Worm (Caenorhabditis elegans) whole organism, L1 larva: ENCODE data around the gene C06E2.5.

ENCODE experiments used
- C04F5.9 ChIP-seq: sonication (generic microtip); optimal IDR thresholded peaks from 2 replicates; lab custom pipeline; 2016; ENCODE audit warnings: missing genetic modification characterization, missing compliant biosample characterization
- C34B4.2 ChIP-seq: sonication (generic microtip); optimal IDR thresholded peaks from 2 replicates; lab custom pipeline; 2017; ENCODE audit warnings: mild to moderate bottlenecking, missing genetic modification characterization, missing compliant biosample characterization
- F16B12.6 ChIP-seq: fragments of 150-350 bp; optimal IDR thresholded peaks from 2 replicates; lab custom pipeline; 2014; ENCODE audit warnings: missing biosample characterization, missing genetic modification characterization
- ama-1 ChIP-seq: fragments of 150-350 bp; optimal IDR thresholded peaks from 2 replicates; lab custom pipeline; 2014
- blmp-1 ChIP-seq: fragments of 150-350 bp; optimal IDR thresholded peaks from 2 replicates; lab custom pipeline; 2014; ENCODE audit warnings: missing biosample characterization, missing genetic modification characterization
- ceh-63 ChIP-seq: fragments of 200-800 bp; sonication (Bioruptor generic); optimal IDR thresholded peaks from 2 replicates; lab custom pipeline; 2018; ENCODE audit warnings: mild to moderate bottlenecking, missing genetic modification characterization, missing compliant biosample characterization
- ceh-88 ChIP-seq: fragments of 200-800 bp; sonication (Bioruptor generic); IDR thresholded peaks from 2 replicates; pipeline ENCODE4 v1.3.6; 2022; ENCODE audit warnings: missing genetic modification characterization, missing compliant biosample characterization
- efl-1 ChIP-seq, 4 experiments: fragments of 150-350 bp; optimal IDR thresholded peaks in 3 of 4; peaks in 1 of 4; 1 replicate in 1 of 4; 2 replicates in 3 of 4; lab custom pipeline; 2014; ENCODE audit warnings: missing biosample characterization in 2 of 4, missing genetic modification characterization in 2 of 4, missing genetic modification reagents in 2 of 4
- egl-13 ChIP-seq: sonication (generic microtip); optimal IDR thresholded peaks from 2 replicates; lab custom pipeline; 2016; ENCODE audit warnings: missing genotype, missing genetic modification reagents, missing genetic modification characterization, missing compliant biosample characterization
- egl-27 ChIP-seq, 2 experiments: fragments of 150-350 bp in 1 of 2; sonication (generic microtip); optimal IDR thresholded peaks; 3 replicates each; lab custom pipeline; 2017 to 2018; ENCODE audit warnings: missing biosample characterization in 2 of 2, missing genetic modification characterization in 2 of 2, missing genetic modification reagents in 2 of 2
- elt-2 ChIP-seq: sonication (generic microtip); optimal IDR thresholded peaks from 2 replicates; lab custom pipeline; 2016; ENCODE audit warnings: missing genetic modification characterization, mild to moderate bottlenecking, inconsistent platforms, missing compliant biosample characterization, missing genetic modification reagents
- elt-3 ChIP-seq, 6 experiments: fragments of 150-350 bp in 1 of 6; sonication (generic microtip); optimal IDR thresholded peaks; 2 replicates each; lab custom pipeline; 2017 to 2018; ENCODE audit warnings: missing biosample characterization in 6 of 6, missing genetic modification characterization in 6 of 6, inconsistent platforms in 1 of 6
- fkh-8 ChIP-seq: sonication (generic microtip); optimal IDR thresholded peaks from 2 replicates; lab custom pipeline; 2016; ENCODE audit warnings: mild to moderate bottlenecking, missing genetic modification characterization, missing compliant biosample characterization
- grh-1 ChIP-seq: fragments of 200-800 bp; sonication (Bioruptor generic); IDR thresholded peaks from 2 replicates; pipeline ENCODE4 v1.3.6; 2022; ENCODE audit warnings: missing genetic modification reagents, missing genetic modification characterization, missing compliant biosample characterization
- hlh-17 ChIP-seq: fragments of 200-800 bp; sonication (Bioruptor generic); optimal IDR thresholded peaks from 2 replicates; lab custom pipeline; 2018; ENCODE audit warnings: missing genetic modification characterization, mild to moderate bottlenecking, missing compliant biosample characterization, moderate library complexity, borderline replicate concordance
- hlh-4 ChIP-seq: sonication (generic microtip); optimal IDR thresholded peaks from 2 replicates; lab custom pipeline; 2016; ENCODE audit warnings: mild to moderate bottlenecking, missing genetic modification characterization, missing compliant biosample characterization
- hpl-2 ChIP-seq: fragments of 150-350 bp; optimal IDR thresholded peaks from 2 replicates; lab custom pipeline; 2014; ENCODE audit warnings: missing biosample characterization, missing genetic modification reagents, missing genetic modification characterization
- jun-1 ChIP-seq: fragments of 150-350 bp; optimal IDR thresholded peaks from 2 replicates; lab custom pipeline; 2014; ENCODE audit warnings: missing biosample characterization, missing genetic modification reagents, missing genetic modification characterization
- lin-14 ChIP-seq: fragments of 200-800 bp; sonication (Bioruptor generic); optimal IDR thresholded peaks from 2 replicates; lab custom pipeline; 2018; ENCODE audit warnings: mild to moderate bottlenecking, missing genetic modification characterization, moderate library complexity, missing compliant biosample characterization
- lin-15B ChIP-seq: fragments of 150-350 bp; sonication (generic microtip); optimal IDR thresholded peaks from 3 replicates; lab custom pipeline; 2014; ENCODE audit warnings: missing biosample characterization, missing genetic modification characterization
- lin-35 ChIP-seq, 2 experiments: fragments of 150-350 bp; optimal IDR thresholded peaks; 2 replicates each; lab custom pipeline; 2014; ENCODE audit warnings: missing biosample characterization in 2 of 2, missing genetic modification characterization in 2 of 2, missing genetic modification reagents in 2 of 2
- mep-1 ChIP-seq: fragments of 150-350 bp; optimal IDR thresholded peaks from 2 replicates; lab custom pipeline; 2014; ENCODE audit warnings: missing biosample characterization, missing genetic modification characterization
- nhr-11 ChIP-seq: fragments of 150-350 bp; optimal IDR thresholded peaks from 2 replicates; lab custom pipeline; 2014; ENCODE audit warnings: missing biosample characterization, missing genetic modification characterization
- nhr-20 ChIP-seq: sonication (generic microtip); optimal IDR thresholded peaks from 2 replicates; lab custom pipeline; 2016; ENCODE audit warnings: mild to moderate bottlenecking, missing genetic modification characterization, missing compliant biosample characterization
- nhr-71 ChIP-seq: sonication (generic microtip); optimal IDR thresholded peaks from 2 replicates; lab custom pipeline; 2016; ENCODE audit warnings: mild to moderate bottlenecking, missing genetic modification characterization, moderate library complexity, missing compliant biosample characterization
- nhr-85 ChIP-seq: sonication (generic microtip); peaks from one replicate; lab custom pipeline; 2016; ENCODE audit warnings: missing genetic modification characterization, inconsistent platforms, missing compliant biosample characterization
- rnt-1 ChIP-seq: sonication (generic microtip); optimal IDR thresholded peaks from 2 replicates; lab custom pipeline; 2016; ENCODE audit warnings: mild to moderate bottlenecking, missing genetic modification characterization, moderate library complexity, missing compliant biosample characterization
- skn-1 ChIP-seq: fragments of 150-350 bp; optimal IDR thresholded peaks from 2 replicates; lab custom pipeline; 2014; ENCODE audit warnings: missing biosample characterization, missing genetic modification characterization
- snu-23 ChIP-seq: sonication (generic microtip); optimal IDR thresholded peaks from 2 replicates; lab custom pipeline; 2016; ENCODE audit warnings: missing genetic modification characterization, missing compliant biosample characterization
- sox-4 ChIP-seq: sonication (generic microtip); optimal IDR thresholded peaks from 2 replicates; lab custom pipeline; 2016; ENCODE audit warnings: missing genetic modification characterization, missing compliant biosample characterization
- sptf-1 ChIP-seq: fragments of 150-350 bp; optimal IDR thresholded peaks from 2 replicates; lab custom pipeline; 2014; ENCODE audit warnings: missing biosample characterization, missing genetic modification characterization
- tbx-2 ChIP-seq: sonication (generic microtip); optimal IDR thresholded peaks from 2 replicates; lab custom pipeline; 2016; ENCODE audit warnings: missing genetic modification characterization, missing compliant biosample characterization
- unc-98 ChIP-seq: fragments of 200-800 bp; sonication (Bioruptor generic); IDR thresholded peaks from 2 replicates; pipeline ENCODE4 v1.3.6; 2022; ENCODE audit warnings: missing genetic modification characterization, missing compliant biosample characterization
- xbp-1 ChIP-seq: sonication (generic microtip); optimal IDR thresholded peaks from 2 replicates; lab custom pipeline; 2016; ENCODE audit warnings: missing genetic modification characterization, missing compliant biosample characterization
- zag-1 ChIP-seq: fragments of 150-350 bp; optimal IDR thresholded peaks from 2 replicates; lab custom pipeline; 2014; ENCODE audit warnings: missing biosample characterization, missing genetic modification characterization
- ztf-11 ChIP-seq, 2 experiments: sonication (generic microtip); optimal IDR thresholded peaks; 2 replicates each; lab custom pipeline; 2016 to 2017; ENCODE audit warnings: missing genetic modification characterization in 2 of 2, missing biosample characterization in 1 of 2, missing compliant biosample characterization in 1 of 2

The C06E2.5 gene

DNA sequence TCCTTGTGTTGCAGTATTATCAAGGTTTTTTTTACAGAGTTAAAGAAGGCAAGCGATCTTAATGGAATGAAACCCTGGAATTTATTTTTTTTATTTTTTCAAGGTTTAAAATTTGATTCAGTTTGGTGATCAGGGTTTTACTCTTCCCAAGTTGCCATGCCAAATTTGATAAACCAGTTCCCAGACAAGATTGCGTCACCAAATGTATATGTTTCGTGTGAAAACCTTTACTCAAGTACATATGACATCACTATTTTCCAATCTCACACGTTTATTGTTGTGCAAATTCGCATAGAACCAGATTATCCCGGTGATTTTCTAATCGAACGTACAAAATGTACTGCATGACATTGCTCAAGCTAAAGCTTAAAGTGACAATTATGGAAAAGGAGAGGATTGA is 21.0 kb upstream of the C06E2.5 start:
- no peak for TF ChIP-seq nhr-11 (tag; lab: Kevin White, UChicago)
- TF ChIP-seq nhr-85 = peak; percentile 72

DNA sequence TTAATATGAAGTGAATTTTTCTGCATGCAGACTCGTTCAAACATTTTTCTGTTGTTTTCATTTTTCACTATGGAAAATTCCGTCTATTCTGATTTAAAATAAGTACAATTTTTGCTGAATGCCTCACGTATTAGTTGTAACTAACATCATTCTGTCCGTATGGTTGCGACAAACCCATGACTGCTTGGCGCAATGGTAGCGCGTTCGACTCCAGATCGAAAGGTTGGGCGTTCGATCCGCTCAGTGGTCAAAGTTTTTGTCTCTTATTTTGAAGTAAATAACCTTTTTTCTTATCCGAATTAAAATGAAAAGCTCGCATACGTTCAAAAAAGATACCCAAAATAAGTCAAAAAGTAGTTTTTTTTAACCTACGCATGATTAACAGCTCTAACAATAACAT is 19.4 kb upstream of the C06E2.5 start:
- TF ChIP-seq egl-13 (tag; lab: Kevin White, UChicago) (no peak), snu-23 (GFP tag; lab: Kevin White, UChicago) (peak; percentile 23), efl-1 (optimal IDR thresholded peaks at IDR 0.05; lab: Kevin White, UChicago) (no peak), efl-1 (GFP tag; optimal IDR thresholded peaks at IDR 0.05 in 1 of 2; lab: Kevin White, UChicago) (peak in 1 of 2 experiments; percentile 86), lin-35 (GFP tag; optimal IDR thresholded peaks at IDR 0.05; lab: Kevin White, UChicago) (peak in 1 of 2 experiments; percentile 17), zag-1 (tag; lab: Kevin White, UChicago) (no peak), nhr-20 (tag; lab: Kevin White, UChicago) (peak; percentile 26)

DNA sequence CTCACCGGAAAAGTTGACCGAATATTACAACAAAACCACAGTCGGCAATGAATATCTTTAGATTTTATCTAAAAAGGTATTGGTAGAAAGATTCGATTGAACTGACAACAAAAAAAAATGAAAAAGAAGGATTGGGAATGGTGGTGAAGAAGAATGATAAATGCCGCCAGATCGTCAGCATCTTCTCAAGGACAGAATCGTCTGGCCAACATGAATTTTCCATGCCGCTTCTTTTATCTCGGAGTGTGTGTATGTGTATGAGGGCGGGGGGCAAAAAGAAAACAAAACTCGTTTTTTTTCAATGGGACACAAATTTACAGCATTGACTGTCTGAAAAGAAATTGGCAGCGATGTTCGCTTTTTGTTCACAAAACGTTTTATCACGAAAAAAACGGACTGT is 18.1 kb upstream of the C06E2.5 start:
- TF ChIP-seq xbp-1 (tag; lab: Kevin White, UChicago) = no peak
- TF ChIP-seq egl-27 (tag; optimal IDR thresholded peaks at IDR 0.05; lab: Kevin White, UChicago) = no peak
- no peak for TF ChIP-seq ceh-63 (GFP tag; lab: Kevin White, UChicago)
- no peak for TF ChIP-seq unc-98 (GFP tag; lab: Robert Waterston, UW)
- no peak for TF ChIP-seq jun-1 (tag; lab: Kevin White, UChicago)
- TF ChIP-seq elt-3 (tag; optimal IDR thresholded peaks at IDR 0.05; lab: Kevin White, UChicago) = no peak
- no peak for TF ChIP-seq hlh-4 (tag; lab: Kevin White, UChicago)
- no peak for TF ChIP-seq C34B4.2 (tag; lab: Kevin White, UChicago)
- no peak for TF ChIP-seq nhr-71 (tag; lab: Kevin White, UChicago)
- TF ChIP-seq lin-15B (tag; lab: Kevin White, UChicago) = no peak
- no peak for TF ChIP-seq ceh-88 (GFP tag; lab: Robert Waterston, UW)
- peak; percentile 27 for TF ChIP-seq mep-1 (tag; lab: Kevin White, UChicago)
- TF ChIP-seq tbx-2 (tag; lab: Kevin White, UChicago) = no peak
- TF ChIP-seq C04F5.9 (tag; lab: Kevin White, UChicago) = no peak
- TF ChIP-seq blmp-1 = peak; percentile 53
- 0 out of 2 replicates have a peak, but pooled peaks have one; percentile 17 for TF ChIP-seq grh-1
- TF ChIP-seq rnt-1 = no peak
- no peak for TF ChIP-seq ztf-11 (tag; optimal IDR thresholded peaks at IDR 0.05; lab: Kevin White, UChicago)
- TF ChIP-seq hpl-2 (GFP tag; lab: Kevin White, UChicago) = no peak
- peak; percentile 28 for TF ChIP-seq nhr-85
- peak; percentile 48 for TF ChIP-seq lin-14 (GFP tag; lab: Kevin White, UChicago)
- no peak for TF ChIP-seq ama-1
- TF ChIP-seq sptf-1 (tag; lab: Kevin White, UChicago) = no peak
- no peak for TF ChIP-seq skn-1 (tag; lab: Kevin White, UChicago)

DNA sequence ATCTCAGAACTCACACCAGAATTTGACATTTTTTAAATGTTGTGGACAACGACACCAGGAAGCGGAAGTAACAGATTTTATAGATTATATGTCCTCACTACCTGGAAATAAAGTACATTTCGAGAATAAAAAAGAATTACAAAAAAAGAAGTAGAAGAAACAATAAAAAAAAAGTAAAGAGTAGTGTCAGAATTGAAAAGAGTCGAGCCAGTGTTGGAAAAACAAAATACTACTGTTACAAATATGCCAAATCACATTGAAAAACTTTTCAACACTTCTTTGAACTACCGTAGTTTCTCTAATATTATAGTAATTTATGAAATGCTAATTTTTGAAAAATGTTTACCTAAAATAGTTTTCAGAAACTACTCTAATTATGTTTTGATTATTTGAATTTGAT is 17.0 kb upstream of the C06E2.5 start, which contains the start of gene C06E2.1:
Gene C06E2.1 (minus strand): TSS at position 101 of the 400 bp plus-strand sequence.
- no peak for TF ChIP-seq elt-2
- TF ChIP-seq nhr-71 (tag; lab: Kevin White, UChicago) = no peak
- no peak for TF ChIP-seq sox-4 (tag; lab: Kevin White, UChicago)
- TF ChIP-seq F16B12.6 (tag; lab: Kevin White, UChicago) = no peak
- TF ChIP-seq hlh-17 = no peak
- peak; percentile 71 for TF ChIP-seq fkh-8 (tag; lab: Kevin White, UChicago)
